Worm (Caenorhabditis elegans) whole organism, early embryonic: ENCODE measurements around the gene lido-15.

Source experiments
- F13C5.2 ChIP-seq: sonication (generic microtip); optimal IDR thresholded peaks from 2 replicates; lab custom pipeline; 2017; ENCODE audit warnings: mild to moderate bottlenecking, missing genetic modification characterization, inconsistent platforms, missing compliant biosample characterization
- ama-1 ChIP-seq: fragments of 150-350 bp; optimal IDR thresholded peaks from 2 replicates; lab custom pipeline; 2014
- ceh-36 ChIP-seq: sonication (generic microtip); optimal IDR thresholded peaks from 2 replicates; lab custom pipeline; 2016; ENCODE audit warnings: missing genetic modification characterization, inconsistent platforms, missing compliant biosample characterization
- ets-7 ChIP-seq: sonication (generic microtip); optimal IDR thresholded peaks from 2 replicates; lab custom pipeline; 2016; ENCODE audit warnings: missing genotype, missing genetic modification characterization, missing compliant biosample characterization
- hmg-4 ChIP-seq: fragments of 200-800 bp; sonication (Bioruptor generic); optimal IDR thresholded peaks from 2 replicates; lab custom pipeline; 2018; ENCODE audit warnings: mild to moderate bottlenecking, missing genetic modification characterization, missing compliant biosample characterization
- scrt-1 ChIP-seq: fragments of 200-800 bp; sonication (Bioruptor generic); IDR thresholded peaks from 2 replicates; pipeline ENCODE4 v1.3.6; 2022; ENCODE audit warnings: missing genetic modification characterization, missing compliant biosample characterization

- no peak for TF ChIP-seq ceh-36 (tag; lab: Kevin White, UChicago)
- TF ChIP-seq ets-7, result no peak
- TF ChIP-seq ama-1 (lab: Kevin White, UChicago), result no peak
- no peak for TF ChIP-seq scrt-1 (GFP tag; lab: Robert Waterston, UW)
- no peak for TF ChIP-seq F13C5.2 (tag; lab: Kevin White, UChicago)
- TF ChIP-seq hmg-4, result no peak
Measured at ce11 chrII:3782309-3783000, 29.6 kb upstream of the lido-15 start, which contains the start of gene T24E12.2.
